Worm (Caenorhabditis elegans) whole organism, L2 larva: Measurements from ENCODE around the gene mcp-1.
A peak's percentile ranks its signal among the peaks of the same experiment; 100 is the strongest.

Experiments used
- C34F6.9 ChIP-seq: fragments of 150-350 bp; optimal IDR thresholded peaks from 2 replicates; lab custom pipeline; 2014; ENCODE audit warnings: missing biosample characterization, missing genetic modification characterization
- F13H6.1 ChIP-seq: sonication (generic microtip); optimal IDR thresholded peaks from 2 replicates; lab custom pipeline; 2016; ENCODE audit warnings: missing genetic modification characterization, missing compliant biosample characterization
- R02D3.7 ChIP-seq: fragments of 150-350 bp; optimal IDR thresholded peaks from 2 replicates; lab custom pipeline; 2014; ENCODE audit warnings: missing biosample characterization, missing genetic modification characterization
- Y55F3AM.14 ChIP-seq: fragments of 200-800 bp; sonication (Bioruptor generic); optimal IDR thresholded peaks from 2 replicates; lab custom pipeline; 2018; ENCODE audit warnings: mild to moderate bottlenecking, missing genetic modification characterization, missing compliant biosample characterization
- ZK546.5 ChIP-seq: sonication (generic microtip); optimal IDR thresholded peaks from 2 replicates; lab custom pipeline; 2017; ENCODE audit warnings: missing biosample characterization, missing genetic modification characterization
- alr-1 ChIP-seq: fragments of 150-350 bp; optimal IDR thresholded peaks from 2 replicates; lab custom pipeline; 2014; ENCODE audit warnings: missing biosample characterization, missing genetic modification characterization
- aly-2 ChIP-seq: fragments of 150-350 bp; optimal IDR thresholded peaks from 2 replicates; lab custom pipeline; 2014; ENCODE audit warnings: missing biosample characterization, missing genetic modification characterization
- blmp-1 ChIP-seq: sonication (generic microtip); optimal IDR thresholded peaks from 2 replicates; lab custom pipeline; 2017; ENCODE audit warnings: missing genetic modification characterization, mild to moderate bottlenecking, missing compliant biosample characterization, antibody characterized with exemption, moderate library complexity; ENCODE audit not compliant: insufficient read depth
- ceh-16 ChIP-seq: fragments of 150-350 bp; optimal IDR thresholded peaks from 2 replicates; lab custom pipeline; 2014; ENCODE audit warnings: missing biosample characterization, missing genetic modification characterization
- crh-2 ChIP-seq: sonication (generic microtip); optimal IDR thresholded peaks from 2 replicates; lab custom pipeline; 2017; ENCODE audit warnings: missing biosample characterization, missing genetic modification characterization
- elt-1 ChIP-seq: fragments of 150-350 bp; optimal IDR thresholded peaks from 2 replicates; lab custom pipeline; 2014; ENCODE audit warnings: missing biosample characterization, missing genetic modification characterization
- elt-3 ChIP-seq: sonication (generic microtip); optimal IDR thresholded peaks from 2 replicates; lab custom pipeline; 2017; ENCODE audit warnings: missing biosample characterization, missing genetic modification characterization
- fos-1 ChIP-seq: fragments of 150-350 bp; optimal IDR thresholded peaks from 2 replicates; lab custom pipeline; 2014; ENCODE audit warnings: missing biosample characterization, missing genetic modification characterization
- gmeb-1 ChIP-seq: fragments of 150-350 bp; optimal IDR thresholded peaks from 2 replicates; lab custom pipeline; 2014; ENCODE audit warnings: missing biosample characterization, missing genetic modification characterization
- lin-39 ChIP-seq: fragments of 150-350 bp; optimal IDR thresholded peaks from 2 replicates; lab custom pipeline; 2014; ENCODE audit warnings: missing biosample characterization, missing genetic modification reagents, missing genetic modification characterization
- mab-5 ChIP-seq: fragments of 150-350 bp; optimal IDR thresholded peaks from 2 replicates; lab custom pipeline; 2014; ENCODE audit warnings: missing biosample characterization, missing genetic modification characterization
- mbf-1 ChIP-seq: sonication (generic microtip); optimal IDR thresholded peaks from 2 replicates; lab custom pipeline; 2017; ENCODE audit warnings: missing biosample characterization, missing genetic modification characterization
- nhr-10 ChIP-seq: sonication (generic microtip); optimal IDR thresholded peaks from 2 replicates; lab custom pipeline; 2017; ENCODE audit warnings: missing biosample characterization, missing genetic modification characterization
- nhr-11 ChIP-seq: fragments of 150-350 bp; optimal IDR thresholded peaks from 2 replicates; lab custom pipeline; 2014; ENCODE audit warnings: missing biosample characterization, missing genetic modification characterization
- nhr-21 ChIP-seq: fragments of 150-350 bp; optimal IDR thresholded peaks from 2 replicates; lab custom pipeline; 2014; ENCODE audit warnings: missing biosample characterization, missing genetic modification characterization
- nhr-23 ChIP-seq: fragments of 150-350 bp; optimal IDR thresholded peaks from 2 replicates; lab custom pipeline; 2014; ENCODE audit warnings: missing biosample characterization, missing genetic modification reagents, missing genetic modification characterization
- nhr-237 ChIP-seq: fragments of 150-350 bp; optimal IDR thresholded peaks from 2 replicates; lab custom pipeline; 2014; ENCODE audit warnings: missing biosample characterization, missing genetic modification characterization
- nhr-6 ChIP-seq: fragments of 150-350 bp; optimal IDR thresholded peaks from 2 replicates; lab custom pipeline; 2014; ENCODE audit warnings: missing biosample characterization, missing genetic modification characterization
- nhr-77 ChIP-seq: fragments of 150-350 bp; optimal IDR thresholded peaks from 2 replicates; lab custom pipeline; 2014; ENCODE audit warnings: missing biosample characterization, missing genetic modification characterization
- peb-1 ChIP-seq: fragments of 150-350 bp; optimal IDR thresholded peaks from 2 replicates; lab custom pipeline; 2014; ENCODE audit warnings: missing biosample characterization, missing genetic modification characterization
- sem-4 ChIP-seq: fragments of 150-350 bp; optimal IDR thresholded peaks from 2 replicates; lab custom pipeline; 2014; ENCODE audit warnings: missing biosample characterization, missing genetic modification reagents, missing genetic modification characterization
- sma-3 ChIP-seq: sonication (generic microtip); optimal IDR thresholded peaks from 2 replicates; lab custom pipeline; 2016; ENCODE audit warnings: missing genetic modification reagents, missing genetic modification characterization, missing compliant biosample characterization
- sma-9 ChIP-seq, 2 experiments: fragments of 150-350 bp in 1 of 2; sonication (generic microtip) in 1 of 2; optimal IDR thresholded peaks; 2 replicates each; lab custom pipeline; 2014 to 2016; ENCODE audit warnings: missing genetic modification characterization in 2 of 2, mild to moderate bottlenecking in 1 of 2, missing biosample characterization in 1 of 2, missing compliant biosample characterization in 1 of 2, missing genetic modification reagents in 1 of 2, moderate library complexity in 1 of 2
- snpc-4 ChIP-seq: fragments of 150-350 bp; optimal IDR thresholded peaks from 2 replicates; lab custom pipeline; 2014; ENCODE audit warnings: missing biosample characterization, missing genetic modification characterization
- unc-55 ChIP-seq: fragments of 150-350 bp; sonication (generic microtip); optimal IDR thresholded peaks from 3 replicates; lab custom pipeline; 2014; ENCODE audit warnings: missing biosample characterization, missing genetic modification reagents, missing genetic modification characterization
- unc-62 ChIP-seq: fragments of 150-350 bp; optimal IDR thresholded peaks from 2 replicates; lab custom pipeline; 2014; ENCODE audit warnings: missing biosample characterization, missing genetic modification reagents, missing genetic modification characterization
- zag-1 ChIP-seq: fragments of 150-350 bp; optimal IDR thresholded peaks from 2 replicates; lab custom pipeline; 2014; ENCODE audit warnings: missing biosample characterization, missing genetic modification characterization
- ztf-11 ChIP-seq: sonication (generic microtip); optimal IDR thresholded peaks from 2 replicates; lab custom pipeline; 2017; ENCODE audit warnings: missing biosample characterization, missing genetic modification characterization
- ztf-4 ChIP-seq: fragments of 150-350 bp; optimal IDR thresholded peaks from 2 replicates; lab custom pipeline; 2014; ENCODE audit warnings: missing biosample characterization, missing genetic modification characterization

mcp-1 gene

ce11 chrV:6000368-6000802 lies 38.8 kb downstream of the mcp-1 start (continued):
- peak; percentile 82 for TF ChIP-seq sem-4 (tag; lab: Kevin White, UChicago)
- TF ChIP-seq nhr-237: no peak

DNA sequence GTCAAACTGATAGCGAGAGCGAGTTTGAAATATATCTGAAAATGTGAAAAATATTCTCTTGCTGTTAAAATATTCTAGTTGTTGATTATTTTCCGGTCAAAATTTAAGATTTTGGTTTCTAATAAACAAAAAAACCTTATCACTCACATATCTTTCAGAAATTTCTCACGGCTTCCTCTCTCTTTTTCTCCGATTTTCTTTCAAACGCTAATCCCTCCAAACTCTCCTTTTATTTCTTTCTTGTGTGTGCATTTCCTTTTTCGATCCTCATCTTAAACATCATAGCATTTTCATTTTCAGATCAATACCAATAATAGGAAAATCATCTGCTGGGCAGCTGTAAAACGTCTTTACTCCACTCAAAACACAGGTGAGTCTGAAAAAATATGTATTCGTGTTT lies 41.7 kb downstream of the mcp-1 start, which contains the start of gene fos-1:
Gene fos-1, plus strand, starts transcription at position 301 of the 400 bp plus-strand sequence.
- TF ChIP-seq crh-2: no peak
- no peak for TF ChIP-seq snpc-4 (tag; lab: Kevin White, UChicago)
- TF ChIP-seq elt-1 (tag; lab: Kevin White, UChicago): no peak
- no peak for TF ChIP-seq C34F6.9 (tag; lab: Kevin White, UChicago)
- no peak for TF ChIP-seq Y55F3AM.14
- TF ChIP-seq blmp-1: no peak
- no peak for TF ChIP-seq sma-3 (GFP tag; lab: Kevin White, UChicago)
- TF ChIP-seq unc-55 (GFP tag; lab: Kevin White, UChicago): no peak
- TF ChIP-seq, all 48 proteins: peak for 0

ce11 chrV:6007927-6008326 lies 46.3 kb downstream of the mcp-1 start:
- TF ChIP-seq unc-62 (GFP tag; lab: Kevin White, UChicago) (no peak), elt-1 (tag; lab: Kevin White, UChicago) (no peak), ztf-4 (tag; lab: Kevin White, UChicago) (no peak), snpc-4 (tag; lab: Kevin White, UChicago) (no peak), nhr-11 (no peak), Y55F3AM.14 (no peak)

- TF ChIP-seq nhr-6 (tag; lab: Kevin White, UChicago) (no peak), F13H6.1 (no peak), nhr-21 (tag; lab: Kevin White, UChicago) (no peak), ZK546.5 (tag; lab: Kevin White, UChicago) (no peak), nhr-23 (no peak), C34F6.9 (tag; lab: Kevin White, UChicago) (no peak), unc-62 (GFP tag; lab: Kevin White, UChicago) (no peak), zag-1 (tag; lab: Kevin White, UChicago) (no peak), R02D3.7 (no peak), alr-1 (no peak), sma-9 (GFP tag; optimal IDR thresholded peaks at IDR 0.05; lab: Kevin White, UChicago) (no peak), sma-9 (tag; optimal IDR thresholded peaks at IDR 0.05; lab: Kevin White, UChicago) (no peak), ceh-16 (tag; lab: Kevin White, UChicago) (no peak), nhr-237 (no peak), sem-4 (tag; lab: Kevin White, UChicago) (no peak), elt-3 (tag; lab: Kevin White, UChicago) (no peak), peb-1 (tag; lab: Kevin White, UChicago) (no peak), blmp-1 (no peak), mbf-1 (no peak)
Observed at ce11 chrV:6010642-6011041, 49.0 kb downstream of the mcp-1 start.

- peak; percentile 11 for TF ChIP-seq sma-3 (GFP tag; lab: Kevin White, UChicago)
- TF ChIP-seq nhr-11: no peak
- TF ChIP-seq, all 48 proteins: peak for 1
Observed at ce11 chrV:6012401-6012800, 50.8 kb downstream of the mcp-1 start.

ce11 chrV:6015546-6016089 lies 54.0 kb downstream of the mcp-1 start:
- TF ChIP-seq Y55F3AM.14 (no peak), unc-62 (GFP tag; lab: Kevin White, UChicago) (no peak), nhr-10 (tag; lab: Kevin White, UChicago) (no peak), elt-3 (tag; lab: Kevin White, UChicago) (no peak), nhr-23 (no peak), mbf-1 (no peak), blmp-1 (no peak), unc-55 (GFP tag; lab: Kevin White, UChicago) (no peak)

DNA sequence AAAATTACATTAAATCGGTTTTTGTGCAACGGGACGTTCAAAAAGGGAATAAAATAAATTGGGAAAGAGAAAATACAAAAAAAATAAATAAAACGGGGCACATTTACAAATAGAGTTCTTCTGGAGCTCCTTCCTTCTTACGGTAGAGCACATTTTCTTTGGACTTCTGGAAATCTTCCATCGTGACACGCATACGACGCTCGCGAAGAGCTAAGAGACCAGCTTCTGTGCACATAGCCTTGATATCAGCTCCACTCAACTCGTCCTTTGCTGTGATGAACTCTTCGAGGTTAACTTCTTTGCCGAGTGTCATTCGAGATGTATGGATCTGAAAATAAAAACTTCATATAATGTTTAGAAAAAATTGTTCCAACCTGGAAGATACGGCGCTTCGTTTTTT lies 54.5 kb downstream of the mcp-1 start:
- TF ChIP-seq nhr-21 (tag; lab: Kevin White, UChicago) (no peak), nhr-77 (no peak), nhr-6 (tag; lab: Kevin White, UChicago) (no peak), gmeb-1 (tag; lab: Kevin White, UChicago) (no peak), aly-2 (no peak), F13H6.1 (no peak), C34F6.9 (tag; lab: Kevin White, UChicago) (no peak), ZK546.5 (tag; lab: Kevin White, UChicago) (no peak), ztf-11 (tag; lab: Kevin White, UChicago) (no peak), Y55F3AM.14 (no peak), mab-5 (tag; lab: Kevin White, UChicago) (no peak), snpc-4 (tag; lab: Kevin White, UChicago) (no peak), ceh-16 (tag; lab: Kevin White, UChicago) (no peak), crh-2 (no peak), nhr-10 (tag; lab: Kevin White, UChicago) (no peak), fos-1 (tag; lab: Kevin White, UChicago) (no peak), blmp-1 (no peak), lin-39 (tag; lab: Kevin White, UChicago) (no peak), nhr-23 (no peak)
